Fruit fly (Drosophila melanogaster) whole organism, embryonic: ENCODE results near the gene Cisd2.
A peak's percentile ranks its signal among the peaks of the same experiment; 100 is the strongest.

Source experiments
- Aef1 ChIP-seq: fragments of 200-800 bp; sonication (Bioruptor generic); IDR thresholded peaks from 3 replicates; pipeline ENCODE4 v1.3.6; 2022; ENCODE audit warnings: missing biosample characterization, missing genetic modification characterization
- Antp ChIP-seq: fragments of 200-800 bp; sonication (Bioruptor generic); optimal IDR thresholded peaks from 3 replicates; lab custom pipeline; 2016; ENCODE audit warnings: missing biosample characterization, missing genetic modification characterization
- CG11504 ChIP-seq: fragments of 200-800 bp; sonication (Bioruptor generic); optimal IDR thresholded peaks from 3 replicates; lab custom pipeline; 2019; ENCODE audit warnings: missing biosample characterization, mild to moderate bottlenecking, missing genetic modification characterization, moderate library complexity
- CG12769 ChIP-seq: fragments of 200-800 bp; sonication (Bioruptor generic); optimal IDR thresholded peaks from 2 replicates; lab custom pipeline; 2019; ENCODE audit warnings: missing biosample characterization, mild to moderate bottlenecking, missing genetic modification characterization, moderate library complexity
- CG14014 ChIP-seq: fragments of 200-800 bp; sonication (Bioruptor generic); IDR thresholded peaks from 2 replicates; pipeline ENCODE4 v1.3.6; 2022; ENCODE audit warnings: missing biosample characterization, missing genetic modification characterization
- CG15073 ChIP-seq: fragments of 200-800 bp; sonication (Bioruptor generic); optimal IDR thresholded peaks from 2 replicates; lab custom pipeline; 2016; ENCODE audit warnings: missing biosample characterization, missing genetic modification characterization
- CG17186 ChIP-seq: fragments of 200-800 bp; sonication (Bioruptor generic); optimal IDR thresholded peaks from 3 replicates; lab custom pipeline; 2017; ENCODE audit warnings: missing biosample characterization, missing genetic modification reagents, missing genetic modification characterization
- CG17802 ChIP-seq: fragments of 200-800 bp; sonication (Bioruptor generic); optimal IDR thresholded peaks from 2 replicates; lab custom pipeline; 2018; ENCODE audit warnings: missing biosample characterization, mild to moderate bottlenecking, missing genetic modification characterization, moderate library complexity
- CG2889 ChIP-seq: fragments of 200-800 bp; sonication (Bioruptor generic); IDR thresholded peaks from 3 replicates; pipeline ENCODE4 v1.3.6; 2022; ENCODE audit warnings: missing biosample characterization, missing genetic modification characterization
- CG31224 ChIP-seq: fragments of 200-800 bp; sonication (Bioruptor generic); IDR thresholded peaks from 2 replicates; pipeline ENCODE4 v1.3.6; 2022; ENCODE audit warnings: missing biosample characterization, missing genetic modification characterization
- CG32767 ChIP-seq: fragments of 200-800 bp; sonication (Bioruptor generic); IDR thresholded peaks from 2 replicates; pipeline ENCODE4 v1.3.6; 2022; ENCODE audit warnings: missing biosample characterization, missing genetic modification characterization
- CG3407 ChIP-seq: fragments of 200-800 bp; sonication (Bioruptor generic); optimal IDR thresholded peaks from 2 replicates; lab custom pipeline; 2018; ENCODE audit warnings: missing biosample characterization, mild to moderate bottlenecking, missing genetic modification characterization
- CG3847 ChIP-seq: fragments of 200-800 bp; sonication (Bioruptor generic); IDR thresholded peaks from 2 replicates; pipeline ENCODE4 v1.3.6; 2022; ENCODE audit warnings: missing biosample characterization, missing genetic modification characterization
- CG7357 ChIP-seq: fragments of 200-800 bp; sonication (Bioruptor generic); IDR thresholded peaks from 3 replicates; pipeline ENCODE4 v1.3.6; 2022; ENCODE audit warnings: missing biosample characterization, missing genetic modification characterization
- CG9727 ChIP-seq: fragments of 200-800 bp; sonication (Bioruptor generic); optimal IDR thresholded peaks from 3 replicates; lab custom pipeline; 2017; ENCODE audit warnings: missing biosample characterization, mild to moderate bottlenecking, missing genetic modification characterization
- Dfd ChIP-seq, 2 experiments: fragments of >200 bp; optimal IDR thresholded peaks; 2 replicates each; lab custom pipeline; 2017; ENCODE audit warnings: missing biosample characterization in 2 of 2, missing genetic modification characterization in 2 of 2
- Dip3 ChIP-seq: fragments of 200-800 bp; sonication (Bioruptor generic); optimal IDR thresholded peaks from 3 replicates; lab custom pipeline; 2016; ENCODE audit warnings: missing biosample characterization, missing genetic modification characterization
- Drgx ChIP-seq: fragments of 200-800 bp; sonication (Bioruptor generic); IDR thresholded peaks from 2 replicates; pipeline ENCODE4 v1.3.6; 2022; ENCODE audit warnings: missing biosample characterization, missing genetic modification characterization
- Ets65A ChIP-seq: fragments of 200-800 bp; sonication (Bioruptor generic); peaks from one replicate; lab custom pipeline; 2016; ENCODE audit warnings: missing biosample characterization, missing genetic modification characterization
- HLH3B ChIP-seq: fragments of 200-800 bp; sonication (Bioruptor generic); IDR thresholded peaks from 2 replicates; pipeline ENCODE4 v1.3.6; 2022; ENCODE audit warnings: missing biosample characterization, missing genetic modification characterization
- Hr3 ChIP-seq: fragments of 200-800 bp; sonication (Bioruptor generic); optimal IDR thresholded peaks from 3 replicates; lab custom pipeline; 2016; ENCODE audit warnings: missing biosample characterization, missing genetic modification characterization
- Hr39 ChIP-seq: fragments of >200 bp; optimal IDR thresholded peaks from 2 replicates; lab custom pipeline; 2017
- Hr78 ChIP-seq, 2 experiments: fragments of 200-800 bp in 1 of 2; fragments of >200 bp in 1 of 2; sonication (Bioruptor generic) in 1 of 2; optimal IDR thresholded peaks; 2 replicates each; lab custom pipeline; 2017 to 2019; ENCODE audit warnings: missing biosample characterization in 2 of 2, missing genetic modification characterization in 2 of 2, mild to moderate bottlenecking in 1 of 2, moderate library complexity in 1 of 2
- Med ChIP-seq: fragments of 200-800 bp; sonication (Bioruptor generic); peaks from one replicate; lab custom pipeline; 2016; ENCODE audit warnings: missing biosample characterization, missing genetic modification characterization, mild to moderate bottlenecking, inconsistent platforms, moderate library complexity
- Mes4 ChIP-seq: fragments of 200-800 bp; sonication (Bioruptor generic); optimal IDR thresholded peaks from 2 replicates; lab custom pipeline; 2016; ENCODE audit warnings: missing biosample characterization, missing genetic modification characterization
- Stat92E ChIP-seq, 3 experiments: fragments of >200 bp in 2 of 3; fragments of 200-800 bp in 1 of 3; sonication (Bioruptor generic) in 1 of 3; optimal IDR thresholded peaks; 2 replicates each; lab custom pipeline; 2017 to 2019; ENCODE audit warnings: missing biosample characterization in 3 of 3, missing genetic modification characterization in 3 of 3, mild to moderate bottlenecking in 1 of 3, moderate library complexity in 1 of 3
- Taf1 ChIP-seq: fragments of 200-800 bp; sonication (Bioruptor generic); IDR thresholded peaks from 2 replicates; pipeline ENCODE4 v1.3.6; 2022; ENCODE audit warnings: missing biosample characterization, missing genetic modification characterization
- YL-1 ChIP-seq: fragments of 200-800 bp; sonication (Bioruptor generic); optimal IDR thresholded peaks from 3 replicates; lab custom pipeline; 2017; ENCODE audit warnings: missing biosample characterization, mild to moderate bottlenecking, missing genetic modification characterization
- al ChIP-seq: fragments of 200-800 bp; sonication (Bioruptor generic); IDR thresholded peaks from 2 replicates; pipeline ENCODE4 v1.3.6; 2022; ENCODE audit warnings: missing biosample characterization, missing genetic modification characterization
- ara ChIP-seq: fragments of 200-800 bp; sonication (Bioruptor generic); IDR thresholded peaks from 2 replicates; pipeline ENCODE4 v1.3.6; 2022; ENCODE audit warnings: missing biosample characterization, missing genetic modification characterization
- az2 ChIP-seq: fragments of 200-800 bp; sonication (Bioruptor generic); optimal IDR thresholded peaks from 3 replicates; lab custom pipeline; 2016; ENCODE audit warnings: missing biosample characterization, missing genetic modification characterization
- crol ChIP-seq: fragments of 200-800 bp; sonication (Bioruptor generic); IDR thresholded peaks from 2 replicates; pipeline ENCODE4 v1.3.6; 2022; ENCODE audit warnings: missing biosample characterization, missing genetic modification characterization
- dati ChIP-seq: fragments of 200-800 bp; sonication (Bioruptor generic); IDR thresholded peaks from 2 replicates; pipeline ENCODE4 v1.3.6; 2022; ENCODE audit warnings: missing biosample characterization, missing genetic modification characterization
- dm ChIP-seq: fragments of 200-800 bp; sonication (Bioruptor generic); optimal IDR thresholded peaks from 3 replicates; lab custom pipeline; 2016; ENCODE audit warnings: missing biosample characterization, missing genetic modification characterization
- esg ChIP-seq: fragments of 200-800 bp; sonication (Bioruptor generic); conservative IDR thresholded peaks from 2 replicates; pipeline ENCODE4 v1.3.6; 2022; ENCODE audit warnings: missing biosample characterization, missing genetic modification characterization
- fd102C ChIP-seq: fragments of 200-800 bp; sonication (Bioruptor generic); optimal IDR thresholded peaks from 2 replicates; lab custom pipeline; 2018; ENCODE audit warnings: missing biosample characterization, mild to moderate bottlenecking, missing genetic modification characterization, moderate library complexity
- fd3F ChIP-seq: fragments of 200-800 bp; sonication (Bioruptor generic); optimal IDR thresholded peaks from 2 replicates; lab custom pipeline; 2018; ENCODE audit warnings: missing biosample characterization, mild to moderate bottlenecking, missing genetic modification characterization, moderate library complexity
- h ChIP-seq: fragments of >200 bp; optimal IDR thresholded peaks from 2 replicates; lab custom pipeline; 2017
- jumu ChIP-seq: fragments of 200-800 bp; sonication (Bioruptor generic); optimal IDR thresholded peaks from 3 replicates; lab custom pipeline; 2016; ENCODE audit warnings: missing biosample characterization, missing genetic modification characterization
- ken ChIP-seq: fragments of 200-800 bp; sonication (Bioruptor generic); IDR thresholded peaks from 3 replicates; pipeline ENCODE4 v1.3.6; 2022; ENCODE audit warnings: missing biosample characterization, missing genetic modification characterization
- knrl ChIP-seq: fragments of 200-800 bp; sonication (Bioruptor generic); IDR thresholded peaks from 3 replicates; pipeline ENCODE4 v1.3.6; 2022; ENCODE audit warnings: missing biosample characterization, missing genetic modification characterization; ENCODE audit not compliant: partially characterized antibody
- nerfin-2 ChIP-seq: fragments of 200-800 bp; sonication (Bioruptor generic); IDR thresholded peaks from 2 replicates; pipeline ENCODE4 v1.3.6; 2022; ENCODE audit warnings: missing biosample characterization, missing genetic modification characterization; ENCODE audit not compliant: partially characterized antibody
- oc ChIP-seq: fragments of 200-800 bp; sonication (Bioruptor generic); optimal IDR thresholded peaks from 2 replicates; lab custom pipeline; 2018; ENCODE audit warnings: missing biosample characterization, mild to moderate bottlenecking, missing genetic modification characterization, moderate library complexity
- otp ChIP-seq: fragments of 200-800 bp; sonication (Bioruptor generic); IDR thresholded peaks from 3 replicates; pipeline ENCODE4, ENCODE4 v1.3.6; 2022; ENCODE audit warnings: missing biosample characterization, missing genetic modification characterization
- peb ChIP-seq: fragments of 200-800 bp; sonication (Bioruptor generic); IDR thresholded peaks from 2 replicates; pipeline ENCODE4 v1.3.6; 2022; ENCODE audit warnings: missing biosample characterization, missing genetic modification characterization
- ranshi ChIP-seq: fragments of 200-800 bp; sonication (Bioruptor generic); IDR thresholded peaks from 2 replicates; pipeline ENCODE4 v1.3.6; 2022; ENCODE audit warnings: missing biosample characterization, missing genetic modification characterization
- sens-2 ChIP-seq: fragments of 200-800 bp; sonication (Bioruptor generic); IDR thresholded peaks from 2 replicates; pipeline ENCODE4 v1.3.6; 2022; ENCODE audit warnings: missing biosample characterization, missing genetic modification characterization
- slbo ChIP-seq: fragments of 200-800 bp; sonication (Bioruptor generic); IDR thresholded peaks from 2 replicates; pipeline ENCODE4 v1.3.6; 2022; ENCODE audit warnings: missing biosample characterization, missing genetic modification characterization
- vfl ChIP-seq: fragments of 200-800 bp; sonication (Bioruptor generic); optimal IDR thresholded peaks from 2 replicates; lab custom pipeline; 2016; ENCODE audit warnings: missing biosample characterization, missing genetic modification characterization

Cisd2 gene

dm6 chr3R:29207996-29208395, 15.2 kb downstream of the Cisd2 start (continued):
- TF ChIP-seq esg (peak; percentile 66), CG32767 (GFP tag; lab: Robert Waterston, UW) (0 out of 2 replicates have a peak, but pooled peaks have one; percentile 40), Med (peak; percentile 88), Ets65A (GFP tag; lab: Kevin White, UChicago) (peak; percentile 81), CG7357 (GFP tag; lab: Robert Waterston, UW) (0 out of 3 replicates have a peak, but pooled peaks have one; percentile 38)

- TF ChIP-seq CG9727 (GFP tag; lab: Kevin White, UChicago) (peak; percentile 9), CG15073 (no peak), az2 (GFP tag; lab: Kevin White, UChicago) (peak; percentile 38), ranshi (GFP tag; lab: Robert Waterston, UW) (peak; percentile 78), CG2889 (peak; percentile 24; the same call in 1 of the 3 replicates), Taf1 (GFP tag; lab: Robert Waterston, UW) (0 out of 2 replicates have a peak, but pooled peaks have one; percentile 14), nerfin-2 (GFP tag; lab: Robert Waterston, UW) (no peak), h (lab: Kevin White, UChicago) (no peak), Mes4 (GFP tag; lab: Kevin White, UChicago) (no peak), Dip3 (GFP tag; lab: Kevin White, UChicago) (no peak), Hr3 (peak; percentile 13), CG11504 (peak; percentile 80), CG14014 (GFP tag; lab: Robert Waterston, UW) (peak; percentile 83), knrl (no peak), ara (GFP tag; lab: Robert Waterston, UW) (peak; percentile 69), YL-1 (no peak), CG3407 (GFP tag; lab: Kevin White, UChicago) (peak; percentile 5), Dfd (GFP tag; optimal IDR thresholded peaks at IDR 0.05; lab: Kevin White, UChicago) (no peak), crol (GFP tag; lab: Robert Waterston, UW) (peak; percentile 44), jumu (no peak), Aef1 (GFP tag; lab: Robert Waterston, UW) (peak; percentile 76), CG17186 (GFP tag; lab: Kevin White, UChicago) (no peak), Med (peak; percentile 80), fd3F (GFP tag; lab: Kevin White, UChicago) (peak; percentile 80), CG12769 (no peak), fd102C (GFP tag; lab: Kevin White, UChicago) (no peak), dati (no peak), ken (GFP tag; lab: Robert Waterston, UW) (peak; percentile 69; the same call in 2 of the 3 replicates), al (GFP tag; lab: Robert Waterston, UW) (peak; percentile 39), sens-2 (GFP tag; lab: Robert Waterston, UW) (peak; percentile 56; the same call in 1 of the 2 replicates), slbo (peak; percentile 80), peb (GFP tag; lab: Robert Waterston, UW) (0 out of 2 replicates have a peak, but pooled peaks have one; percentile 44), oc (tag; lab: Kevin White, UChicago) (no peak), Drgx (GFP tag; lab: Robert Waterston, UW) (peak; percentile 88), dm (GFP tag; lab: Kevin White, UChicago) (no peak), Antp (GFP tag; lab: Kevin White, UChicago) (peak; percentile 13), Stat92E (GFP tag; optimal IDR thresholded peaks at IDR 0.05; lab: Kevin White, UChicago) (no peak), CG17802 (tag; lab: Kevin White, UChicago) (no peak), Hr78 (GFP tag; optimal IDR thresholded peaks at IDR 0.05; lab: Kevin White, UChicago) (no peak), Hr39 (lab: Kevin White, UChicago) (no peak), CG31224 (GFP tag; lab: Robert Waterston, UW) (no peak), vfl (no peak), otp (GFP tag; lab: Robert Waterston, UW) (peak; percentile 63; the same call in 1 of the 3 replicates), HLH3B (GFP tag; lab: Robert Waterston, UW) (peak; percentile 73; the same call in 1 of the 2 replicates), CG3847 (GFP tag; lab: Robert Waterston, UW) (peak; percentile 63)
These were observed 16.1 kb downstream of the Cisd2 start for dm6 chr3R:29207012-29207656.
